Fruit fly (Drosophila melanogaster): ENCODE results near the gene CG42374.

CG42374 gene

dm6 chr3L:19264141-19264487 is 548 bp downstream of the CG42374 start, which contains the start of gene Max (continued):
- TF ChIP-seq tll (GFP tag; optimal IDR thresholded peaks at IDR 0.05) (peak in 1 of 2 experiments; percentile 36), eve (GFP tag; optimal IDR thresholded peaks at IDR 0.05) (no peak), CG11093 (GFP tag; IDR thresholded peaks at IDR 0.05) (0 out of 3 replicates have a peak, but pooled peaks have one; percentile 32), CG5180 (GFP tag; optimal IDR thresholded peaks at IDR 0.05) (no peak), trh (GFP tag; optimal IDR thresholded peaks at IDR 0.05) (no peak), CG9817 (tag; optimal IDR thresholded peaks at IDR 0.05) (peak; percentile 71), exex (tag; optimal IDR thresholded peaks at IDR 0.05) (peak; percentile 21), hbn (GFP tag; IDR thresholded peaks at IDR 0.05; ENCODE audit: partially characterized antibody) (no peak), CG11696 (GFP tag; IDR thresholded peaks at IDR 0.05) (peak; percentile 65), HmgD (GFP tag; optimal IDR thresholded peaks at IDR 0.05) (no peak), CG8281 (tag; optimal IDR thresholded peaks at IDR 0.05) (peak; percentile 28), CG9437 (GFP tag; optimal IDR thresholded peaks at IDR 0.05) (peak; percentile 88), CG2875 (GFP tag; optimal IDR thresholded peaks at IDR 0.05) (peak; percentile 52), Abd-B (GFP tag; optimal IDR thresholded peaks at IDR 0.05) (peak; percentile 32), Sox102F (GFP tag; optimal IDR thresholded peaks at IDR 0.05) (peak; percentile 71), CG10959 (GFP tag; IDR thresholded peaks at IDR 0.05) (no peak), ftz-f1 (GFP tag; optimal IDR thresholded peaks at IDR 0.05) (peak; percentile 12), HLH4C (GFP tag; IDR thresholded peaks at IDR 0.05; ENCODE audit: partially characterized antibody) (no peak), Awh (GFP tag; IDR thresholded peaks at IDR 0.05) (peak; percentile 52; the same call in 1 of the 2 replicates), H2.0 (GFP tag; IDR thresholded peaks at IDR 0.05) (peak; percentile 80), BEAF-32 (GFP tag; optimal IDR thresholded peaks at IDR 0.05) (peak; percentile 42), maf-S (GFP tag; optimal IDR thresholded peaks at IDR 0.05) (no peak), sna (GFP tag; IDR thresholded peaks at IDR 0.05; ENCODE audit: partially characterized antibody) (no peak), Ssrp (tag; optimal IDR thresholded peaks at IDR 0.05) (peak; percentile 59), cad (GFP tag; optimal IDR thresholded peaks at IDR 0.05) (no peak), Dip2 (GFP tag; IDR thresholded peaks at IDR 0.05) (no peak), CG10267 (tag; optimal IDR thresholded peaks at IDR 0.05) (peak; percentile 77), grn (GFP tag; optimal IDR thresholded peaks at IDR 0.05) (no peak), dm (GFP tag; optimal IDR thresholded peaks at IDR 0.05) (peak; percentile 22), CG15479 (GFP tag; optimal IDR thresholded peaks at IDR 0.05) (no peak), luna (GFP tag; optimal IDR thresholded peaks at IDR 0.05) (no peak), CG9797 (GFP tag; optimal IDR thresholded peaks at IDR 0.05) (peak; percentile 90), CG18262 (tag; optimal IDR thresholded peaks at IDR 0.05) (peak; percentile 72), sug (tag; optimal IDR thresholded peaks at IDR 0.05) (peak; percentile 76), onecut (GFP tag; IDR thresholded peaks at IDR 0.05) (peak; percentile 46), pita (GFP tag; optimal IDR thresholded peaks at IDR 0.05) (no peak), CG14965 (GFP tag; optimal IDR thresholded peaks at IDR 0.05; ENCODE audit: borderline replicate concordance) (no peak), CG7745 (tag; optimal IDR thresholded peaks at IDR 0.05) (no peak), schlank (tag; optimal IDR thresholded peaks at IDR 0.05) (peak; percentile 41), CG31441 (GFP tag; IDR thresholded peaks at IDR 0.05) (peak; percentile 71), CG4404 (GFP tag; IDR thresholded peaks at IDR 0.05) (no peak; the same call in 1 of the 2 replicates), dmrt99B (tag; optimal IDR thresholded peaks at IDR 0.05) (no peak), hkb (optimal IDR thresholded peaks at IDR 0.05) (no peak), hkb (GFP tag; IDR thresholded peaks at IDR 0.05) (peak; percentile 79), CG11398 (GFP tag; optimal IDR thresholded peaks at IDR 0.05) (no peak), en (GFP tag; optimal IDR thresholded peaks at IDR 0.05) (no peak), CG7357 (GFP tag; IDR thresholded peaks at IDR 0.05) (peak; percentile 40; the same call in 1 of the 3 replicates), YL-1 (GFP tag; optimal IDR thresholded peaks at IDR 0.05) (peak; percentile 92), HLH3B (GFP tag; IDR thresholded peaks at IDR 0.05) (peak; percentile 74), vvl (GFP tag; IDR thresholded peaks at IDR 0.05) (peak; percentile 90), h (optimal IDR thresholded peaks at IDR 0.05) (no peak)
